Fruit fly (Drosophila melanogaster) whole organism, embryonic: ENCODE results near the gene CG17154.

ENCODE experiments used
- Bteb2 ChIP-seq: fragments of 200-800 bp; sonication (Bioruptor generic); optimal IDR thresholded peaks from 2 replicates; lab custom pipeline; 2016; ENCODE audit warnings: missing biosample characterization, missing genetic modification characterization
- CG10209 ChIP-seq: fragments of 200-800 bp; sonication (Bioruptor generic); optimal IDR thresholded peaks from 3 replicates; lab custom pipeline; 2017; ENCODE audit warnings: missing biosample characterization, mild to moderate bottlenecking, missing genetic modification characterization, missing genetic modification reagents
- CG11093 ChIP-seq: fragments of 200-800 bp; sonication (Bioruptor generic); IDR thresholded peaks from 3 replicates; pipeline ENCODE4 v1.3.6; 2022; ENCODE audit warnings: missing biosample characterization, missing genetic modification characterization
- CG11398 ChIP-seq: fragments of 200-800 bp; sonication (Bioruptor generic); optimal IDR thresholded peaks from 2 replicates; lab custom pipeline; 2016; ENCODE audit warnings: missing biosample characterization, missing genetic modification characterization
- CG12391 ChIP-seq: fragments of 200-800 bp; sonication (Bioruptor generic); optimal IDR thresholded peaks from 3 replicates; lab custom pipeline; 2018; ENCODE audit warnings: missing biosample characterization, mild to moderate bottlenecking, missing genetic modification characterization, moderate library complexity
- CG13775 ChIP-seq: fragments of 200-800 bp; sonication (Bioruptor generic); optimal IDR thresholded peaks from 3 replicates; lab custom pipeline; 2017; ENCODE audit warnings: missing biosample characterization, mild to moderate bottlenecking, missing genetic modification characterization
- CG14710 ChIP-seq: fragments of 200-800 bp; sonication (Bioruptor generic); optimal IDR thresholded peaks from 3 replicates; lab custom pipeline; 2019; ENCODE audit warnings: missing biosample characterization, mild to moderate bottlenecking, missing genetic modification characterization, moderate library complexity
- CG15269 ChIP-seq: fragments of 200-800 bp; sonication (Bioruptor generic); optimal IDR thresholded peaks from 2 replicates; lab custom pipeline; 2018; ENCODE audit warnings: missing biosample characterization, mild to moderate bottlenecking, missing genetic modification characterization, moderate library complexity
- CG17359 ChIP-seq: fragments of 200-800 bp; sonication (Bioruptor generic); optimal IDR thresholded peaks from 3 replicates; lab custom pipeline; 2018; ENCODE audit warnings: missing biosample characterization, mild to moderate bottlenecking, missing genetic modification characterization, moderate library complexity
- CG2678 ChIP-seq: fragments of 200-800 bp; sonication (Bioruptor generic); optimal IDR thresholded peaks from 3 replicates; lab custom pipeline; 2019; ENCODE audit warnings: missing biosample characterization, mild to moderate bottlenecking, missing genetic modification characterization, moderate library complexity
- CG2712 ChIP-seq: fragments of 200-800 bp; optimal IDR thresholded peaks from 3 replicates; lab custom pipeline; 2019; ENCODE audit warnings: missing biosample characterization, mild to moderate bottlenecking, missing genetic modification characterization, moderate library complexity
- CG30020 ChIP-seq: fragments of 200-800 bp; optimal IDR thresholded peaks from 2 replicates; lab custom pipeline; 2019; ENCODE audit warnings: missing biosample characterization, mild to moderate bottlenecking, missing genetic modification characterization, moderate library complexity
- CG30403 ChIP-seq: fragments of 200-800 bp; sonication (Bioruptor generic); optimal IDR thresholded peaks from 3 replicates; lab custom pipeline; 2016; ENCODE audit warnings: missing biosample characterization, missing genetic modification characterization
- CG31441 ChIP-seq: fragments of 200-800 bp; sonication (Bioruptor generic); IDR thresholded peaks from 2 replicates; pipeline ENCODE4 v1.3.6; 2022; ENCODE audit warnings: missing biosample characterization, missing genetic modification characterization
- CG3163 ChIP-seq: fragments of 200-800 bp; sonication (Bioruptor generic); optimal IDR thresholded peaks from 3 replicates; lab custom pipeline; 2016; ENCODE audit warnings: missing biosample characterization, missing genetic modification characterization
- CG32767 ChIP-seq: fragments of 200-800 bp; sonication (Bioruptor generic); IDR thresholded peaks from 2 replicates; pipeline ENCODE4 v1.3.6; 2022; ENCODE audit warnings: missing biosample characterization, missing genetic modification characterization
- CG3726 ChIP-seq: fragments of 200-800 bp; sonication (Bioruptor generic); IDR thresholded peaks from 3 replicates; pipeline ENCODE4, ENCODE4 v1.3.6; 2022; ENCODE audit warnings: missing biosample characterization, missing genetic modification characterization
- CG4328 ChIP-seq: fragments of 200-800 bp; sonication (Bioruptor generic); optimal IDR thresholded peaks from 3 replicates; lab custom pipeline; 2017; ENCODE audit warnings: missing biosample characterization, missing genetic modification reagents, missing genetic modification characterization
- CG4424 ChIP-seq: fragments of 200-800 bp; sonication (Bioruptor generic); optimal IDR thresholded peaks from 3 replicates; lab custom pipeline; 2016; ENCODE audit warnings: missing biosample characterization, missing genetic modification characterization
- CG5245 ChIP-seq: fragments of 200-800 bp; sonication (Bioruptor generic); optimal IDR thresholded peaks from 3 replicates; lab custom pipeline; 2016; ENCODE audit warnings: missing biosample characterization, missing genetic modification characterization
- CG6689 ChIP-seq: fragments of 200-800 bp; sonication (Bioruptor generic); IDR thresholded peaks from 2 replicates; pipeline ENCODE4 v1.3.6; 2022; ENCODE audit warnings: missing biosample characterization, missing genetic modification characterization
- CG7839 ChIP-seq: fragments of 200-800 bp; sonication (Bioruptor generic); optimal IDR thresholded peaks from 3 replicates; lab custom pipeline; 2018; ENCODE audit warnings: missing biosample characterization, mild to moderate bottlenecking, missing genetic modification characterization, moderate library complexity
- CG8388 ChIP-seq: fragments of 200-800 bp; sonication (Bioruptor generic); optimal IDR thresholded peaks from 2 replicates; lab custom pipeline; 2019; ENCODE audit warnings: missing biosample characterization, mild to moderate bottlenecking, missing genetic modification characterization, moderate library complexity
- Dad ChIP-seq: fragments of 200-800 bp; sonication (Bioruptor generic); optimal IDR thresholded peaks from 3 replicates; lab custom pipeline; 2016; ENCODE audit warnings: missing biosample characterization, missing genetic modification characterization
- Drgx ChIP-seq: fragments of 200-800 bp; sonication (Bioruptor generic); IDR thresholded peaks from 2 replicates; pipeline ENCODE4 v1.3.6; 2022; ENCODE audit warnings: missing biosample characterization, missing genetic modification characterization
- E2f2 ChIP-seq: fragments of 200-800 bp; sonication (Bioruptor generic); IDR thresholded peaks from 2 replicates; pipeline ENCODE4 v1.3.6; 2022; ENCODE audit warnings: missing biosample characterization, missing genetic modification characterization
- Hr3 ChIP-seq: fragments of 200-800 bp; sonication (Bioruptor generic); optimal IDR thresholded peaks from 3 replicates; lab custom pipeline; 2016; ENCODE audit warnings: missing biosample characterization, missing genetic modification characterization
- NK7.1 ChIP-seq: fragments of 200-800 bp; sonication (Bioruptor generic); optimal IDR thresholded peaks from 3 replicates; lab custom pipeline; 2016; ENCODE audit warnings: missing biosample characterization, missing genetic modification characterization
- Pdp1 ChIP-seq, 2 experiments: fragments of 200-800 bp; sonication (Bioruptor generic); optimal IDR thresholded peaks; 3 replicates each; lab custom pipeline; 2016; ENCODE audit warnings: missing biosample characterization in 2 of 2, missing genetic modification characterization in 2 of 2, mild to moderate bottlenecking in 1 of 2, moderate library complexity in 1 of 2
- Sox102F ChIP-seq: fragments of 200-800 bp; sonication (Bioruptor generic); optimal IDR thresholded peaks from 2 replicates; lab custom pipeline; 2018; ENCODE audit warnings: missing biosample characterization, mild to moderate bottlenecking, missing genetic modification characterization, moderate library complexity
- Xbp1 ChIP-seq: fragments of 200-800 bp; sonication (Bioruptor generic); optimal IDR thresholded peaks from 3 replicates; lab custom pipeline; 2016; ENCODE audit warnings: missing biosample characterization, mild to moderate bottlenecking, missing genetic modification characterization
- bsh ChIP-seq, 2 experiments: fragments of 200-800 bp; sonication (Bioruptor generic); optimal IDR thresholded peaks; 2 replicates each; lab custom pipeline; 2017 to 2018; ENCODE audit warnings: mild to moderate bottlenecking in 2 of 2, missing biosample characterization in 2 of 2, missing genetic modification characterization in 2 of 2, moderate library complexity in 1 of 2
- crc ChIP-seq: fragments of 200-800 bp; sonication (Bioruptor generic); optimal IDR thresholded peaks from 2 replicates; lab custom pipeline; 2016; ENCODE audit warnings: missing biosample characterization, missing genetic modification characterization
- dan ChIP-seq: fragments of 200-800 bp; sonication (Bioruptor generic); IDR thresholded peaks from 2 replicates; pipeline ENCODE4 v1.3.6; 2022; ENCODE audit warnings: missing biosample characterization, missing genetic modification characterization
- dmrt99B ChIP-seq: fragments of 200-800 bp; sonication (Bioruptor generic); optimal IDR thresholded peaks from 2 replicates; lab custom pipeline; 2018; ENCODE audit warnings: missing biosample characterization, mild to moderate bottlenecking, missing genetic modification characterization, moderate library complexity
- fd96Cb ChIP-seq: fragments of 200-800 bp; sonication (Bioruptor generic); optimal IDR thresholded peaks from 2 replicates; lab custom pipeline; 2018; ENCODE audit warnings: missing biosample characterization, mild to moderate bottlenecking, missing genetic modification characterization, moderate library complexity
- gcm2 ChIP-seq: fragments of 200-800 bp; sonication (Bioruptor generic); optimal IDR thresholded peaks from 2 replicates; lab custom pipeline; 2016; ENCODE audit warnings: missing biosample characterization, missing genetic modification characterization
- kay ChIP-seq: fragments of 200-800 bp; sonication (Bioruptor generic); optimal IDR thresholded peaks from 2 replicates; lab custom pipeline; 2016; ENCODE audit warnings: missing biosample characterization, missing genetic modification characterization
- nau ChIP-seq: fragments of 200-800 bp; sonication (Bioruptor generic); optimal IDR thresholded peaks from 3 replicates; lab custom pipeline; 2017; ENCODE audit warnings: missing biosample characterization, mild to moderate bottlenecking, missing genetic modification characterization, missing genetic modification reagents
- nmo ChIP-seq: fragments of 200-800 bp; sonication (Bioruptor generic); optimal IDR thresholded peaks from 2 replicates; lab custom pipeline; 2018; ENCODE audit warnings: missing biosample characterization, mild to moderate bottlenecking, missing genetic modification characterization, moderate library complexity
- pfk ChIP-seq: fragments of 200-800 bp; sonication (Bioruptor generic); optimal IDR thresholded peaks from 2 replicates; lab custom pipeline; 2018; ENCODE audit warnings: missing biosample characterization, mild to moderate bottlenecking, missing genetic modification characterization, moderate library complexity
- prd ChIP-seq, 3 experiments: fragments of >200 bp in 2 of 3; fragments of 200-800 bp in 1 of 3; sonication (Bioruptor generic) in 1 of 3; optimal IDR thresholded peaks in 2 of 3; IDR thresholded peaks in 1 of 3; 2 replicates in 2 of 3; 3 replicates in 1 of 3; pipeline versions ENCODE4 v1.3.6 to Lab custom; 2017 to 2022; ENCODE audit warnings: missing biosample characterization in 1 of 3, missing genetic modification characterization in 1 of 3
- row ChIP-seq: fragments of 200-800 bp; sonication (Bioruptor generic); IDR thresholded peaks from 3 replicates; pipeline ENCODE4 v1.3.6; 2022; ENCODE audit warnings: missing biosample characterization, missing genetic modification characterization
- unpg ChIP-seq: fragments of 200-800 bp; sonication (Bioruptor generic); optimal IDR thresholded peaks from 3 replicates; lab custom pipeline; 2018; ENCODE audit warnings: missing biosample characterization, mild to moderate bottlenecking, missing genetic modification characterization, moderate library complexity
- vvl ChIP-seq: fragments of 200-800 bp; sonication (Bioruptor generic); IDR thresholded peaks from 2 replicates; pipeline ENCODE4 v1.3.6; 2022; ENCODE audit warnings: missing biosample characterization, missing genetic modification characterization
- z ChIP-seq: fragments of 200-800 bp; sonication (Bioruptor generic); IDR thresholded peaks from 3 replicates; pipeline ENCODE4 v1.3.6; 2022; ENCODE audit warnings: missing biosample characterization, missing genetic modification characterization
- zen ChIP-seq: fragments of 200-800 bp; sonication (Bioruptor generic); optimal IDR thresholded peaks from 3 replicates; lab custom pipeline; 2018; ENCODE audit warnings: missing biosample characterization, mild to moderate bottlenecking, missing genetic modification characterization, moderate library complexity

CG17154 gene

DNA sequence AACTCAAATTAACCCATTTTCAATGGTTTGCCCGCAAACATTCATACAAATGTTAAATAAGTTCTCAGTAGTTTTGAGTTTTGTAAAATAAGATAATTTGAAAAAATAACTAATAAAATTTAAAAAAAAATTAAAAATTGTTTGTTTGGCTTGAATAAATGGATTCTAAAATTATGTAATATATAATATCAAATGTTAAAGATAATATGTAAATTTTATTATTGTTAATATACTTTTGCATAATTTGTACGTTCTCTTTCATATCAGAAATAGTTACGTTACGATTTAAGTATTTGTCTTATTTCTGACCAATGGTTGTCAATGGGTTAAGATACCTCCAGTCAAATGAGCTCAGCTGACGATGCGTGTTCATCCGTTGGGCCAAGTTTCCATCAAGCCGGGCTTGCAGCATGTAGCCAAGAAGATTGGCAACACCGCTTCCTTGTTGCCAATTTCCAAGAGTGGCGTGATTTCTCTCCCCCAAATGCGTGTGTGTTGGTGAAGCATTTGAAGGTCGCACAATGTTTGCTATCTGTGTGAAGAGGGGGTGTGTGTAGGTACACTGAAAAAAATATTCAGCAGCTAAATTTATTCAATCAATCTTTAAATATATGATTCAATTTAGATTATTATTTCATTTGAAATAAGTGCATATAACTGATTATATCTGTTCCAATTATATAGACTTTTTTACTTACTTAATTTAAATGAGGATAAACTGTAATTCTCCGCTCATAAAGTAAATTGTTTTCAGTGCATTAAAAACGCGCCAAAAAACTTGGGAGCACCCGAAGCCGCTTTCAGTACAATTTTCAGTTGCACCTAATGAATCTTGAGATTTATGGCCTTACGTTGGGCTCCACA is 8.6 kb downstream of the CG17154 start (continued):
- TF ChIP-seq CG14710 (tag; lab: Kevin White, UChicago): peak; percentile 11
- peak; percentile 18 for TF ChIP-seq fd96Cb (tag; lab: Kevin White, UChicago)
- TF ChIP-seq CG17359: peak; percentile 27
- TF ChIP-seq dan (GFP tag; lab: Robert Waterston, UW): no peak
- TF ChIP-seq bsh (GFP tag; optimal IDR thresholded peaks at IDR 0.05; lab: Kevin White, UChicago): peak; percentile 23 to 30
- no peak for TF ChIP-seq CG3726 (GFP tag; lab: Robert Waterston, UW)
- TF ChIP-seq pfk (GFP tag; lab: Kevin White, UChicago): no peak
- TF ChIP-seq CG3163 (GFP tag; lab: Kevin White, UChicago): no peak
- TF ChIP-seq CG7839 (tag; lab: Kevin White, UChicago): peak; percentile 24
- peak; percentile 45 for TF ChIP-seq zen (tag; lab: Kevin White, UChicago)
- no peak for TF ChIP-seq kay (GFP tag; lab: Kevin White, UChicago)
- peak; percentile 41 for TF ChIP-seq CG8388 (GFP tag; lab: Kevin White, UChicago)
- TF ChIP-seq nmo (GFP tag; lab: Kevin White, UChicago): peak; percentile 29
- no peak for TF ChIP-seq crc (GFP tag; lab: Kevin White, UChicago)
- peak; percentile 11 for TF ChIP-seq CG13775 (GFP tag; lab: Kevin White, UChicago)
- no peak for TF ChIP-seq z (GFP tag; lab: Robert Waterston, UW)
- peak; percentile 47; the same call in 1 of the 2 replicates for TF ChIP-seq CG31441 (GFP tag; lab: Robert Waterston, UW)
- TF ChIP-seq Xbp1 (GFP tag; lab: Kevin White, UChicago): peak; percentile 43
- TF ChIP-seq CG30403 (GFP tag; lab: Kevin White, UChicago): peak; percentile 24
- TF ChIP-seq row: peak; percentile 50; the same call in 2 of the 3 replicates
- no peak for TF ChIP-seq CG5245
- TF ChIP-seq Hr3 (GFP tag; lab: Kevin White, UChicago): peak; percentile 15
- TF ChIP-seq vvl (GFP tag; lab: Robert Waterston, UW): peak; percentile 55; the same call in 1 of the 2 replicates
- no peak for TF ChIP-seq CG11398 (GFP tag; lab: Kevin White, UChicago)
- peak; percentile 47 for TF ChIP-seq unpg (GFP tag; lab: Kevin White, UChicago)
- peak; percentile 28 for TF ChIP-seq dmrt99B
- TF ChIP-seq E2f2 (GFP tag; lab: Robert Waterston, UW): peak; percentile 30; the same call in 1 of the 2 replicates
- TF ChIP-seq CG2712: peak; percentile 56
- no peak for TF ChIP-seq Dad (GFP tag; lab: Kevin White, UChicago)
- TF ChIP-seq NK7.1 (GFP tag; lab: Kevin White, UChicago): no peak
- no peak for TF ChIP-seq gcm2
- no peak for TF ChIP-seq Pdp1 (GFP tag; optimal IDR thresholded peaks at IDR 0.05; lab: Kevin White, UChicago)
- peak; percentile 63; the same call in 1 of the 2 replicates for TF ChIP-seq Drgx (GFP tag; lab: Robert Waterston, UW)
- peak; percentile 34 for TF ChIP-seq CG12391 (tag; lab: Kevin White, UChicago)
- TF ChIP-seq Bteb2 (GFP tag; lab: Kevin White, UChicago): no peak
- peak; percentile 20 for TF ChIP-seq CG2678 (tag; lab: Kevin White, UChicago)
- TF ChIP-seq CG32767 (GFP tag; lab: Robert Waterston, UW): 0 out of 2 replicates have a peak, but pooled peaks have one; percentile 16
- peak; percentile 51; the same call in 1 of the 2 replicates for TF ChIP-seq CG6689 (GFP tag; lab: Robert Waterston, UW)
- TF ChIP-seq CG10209 (GFP tag; lab: Kevin White, UChicago): peak; percentile 22
- TF ChIP-seq CG15269 (tag; lab: Kevin White, UChicago): peak; percentile 14
- TF ChIP-seq prd (optimal IDR thresholded peaks at IDR 0.05; lab: Kevin White, UChicago): no peak
- TF ChIP-seq prd (GFP tag; IDR thresholded peaks at IDR 0.05; lab: Robert Waterston, UW): peak; percentile 69
- TF ChIP-seq CG11093 (GFP tag; lab: Robert Waterston, UW): 0 out of 3 replicates have a peak, but pooled peaks have one; percentile 23
- TF ChIP-seq CG4328: no peak
- TF ChIP-seq CG4424 (GFP tag; lab: Kevin White, UChicago): peak; percentile 18
- TF ChIP-seq Sox102F: peak; percentile 52
- no peak for TF ChIP-seq CG30020
- TF ChIP-seq nau (GFP tag; lab: Kevin White, UChicago): peak; percentile 25
